Fruit fly (Drosophila melanogaster) S2 (cell line): ENCODE measurements around the gene CG31975.

ENCODE experiments used
- CG8478 ChIP-seq: fragments of >200 bp; optimal IDR thresholded peaks from 2 replicates; lab custom pipeline; 2018
- CTCF ChIP-seq, 2 experiments: fragments of >200 bp; optimal IDR thresholded peaks; 2 replicates each; lab custom pipeline; 2018

- TF ChIP-seq CG8478 (lab: Kevin White, UChicago), result no peak
- TF ChIP-seq CTCF (optimal IDR thresholded peaks at IDR 0.05; lab: Kevin White, UChicago), result peak in 1 of 2 experiments; percentile 9
Observed at dm6 chr2L:182360-183144, 41.8 kb upstream of the CG31975 start.
